Fruit fly (Drosophila melanogaster) whole organism, embryonic: ENCODE measurements around the gene dmrt11E.
A peak's percentile ranks its signal among the peaks of the same experiment; 100 is the strongest.

Experiments used
- Antp ChIP-seq: fragments of 200-800 bp; sonication (Bioruptor generic); optimal IDR thresholded peaks from 3 replicates; lab custom pipeline; 2016; ENCODE audit warnings: missing biosample characterization, missing genetic modification characterization
- Bdp1 ChIP-seq: fragments of 200-800 bp; sonication (Bioruptor generic); optimal IDR thresholded peaks from 3 replicates; lab custom pipeline; 2016; ENCODE audit warnings: missing biosample characterization, missing genetic modification characterization
- BtbVII ChIP-seq: fragments of 200-800 bp; sonication (Bioruptor generic); optimal IDR thresholded peaks from 3 replicates; lab custom pipeline; 2017; ENCODE audit warnings: missing biosample characterization, mild to moderate bottlenecking, missing genetic modification characterization
- CG10209 ChIP-seq: fragments of 200-800 bp; sonication (Bioruptor generic); optimal IDR thresholded peaks from 3 replicates; lab custom pipeline; 2017; ENCODE audit warnings: missing biosample characterization, mild to moderate bottlenecking, missing genetic modification characterization, missing genetic modification reagents
- CG12155 ChIP-seq: fragments of 200-800 bp; sonication (Bioruptor generic); optimal IDR thresholded peaks from 3 replicates; lab custom pipeline; 2016; ENCODE audit warnings: missing biosample characterization, missing genetic modification characterization
- CG13123 ChIP-seq: fragments of 200-800 bp; sonication (Bioruptor generic); optimal IDR thresholded peaks from 2 replicates; lab custom pipeline; 2016; ENCODE audit warnings: missing biosample characterization, missing genetic modification characterization
- CG17361 ChIP-seq: fragments of 200-800 bp; sonication (Bioruptor generic); IDR thresholded peaks from 3 replicates; pipeline ENCODE4 v1.3.6; 2022; ENCODE audit warnings: missing biosample characterization, missing genetic modification characterization
- CG2712 ChIP-seq: fragments of 200-800 bp; optimal IDR thresholded peaks from 3 replicates; lab custom pipeline; 2019; ENCODE audit warnings: missing biosample characterization, mild to moderate bottlenecking, missing genetic modification characterization, moderate library complexity
- CG30403 ChIP-seq: fragments of 200-800 bp; sonication (Bioruptor generic); optimal IDR thresholded peaks from 3 replicates; lab custom pipeline; 2016; ENCODE audit warnings: missing biosample characterization, missing genetic modification characterization
- CG33557 ChIP-seq: fragments of 200-800 bp; sonication (Bioruptor generic); optimal IDR thresholded peaks from 2 replicates; lab custom pipeline; 2019; ENCODE audit warnings: missing biosample characterization, mild to moderate bottlenecking, missing genetic modification characterization, moderate library complexity
- CG34224 ChIP-seq: fragments of 200-800 bp; sonication (Bioruptor generic); IDR thresholded peaks from 3 replicates; pipeline ENCODE4 v1.3.6; 2022; ENCODE audit warnings: missing biosample characterization, missing genetic modification characterization; ENCODE audit not compliant: partially characterized antibody
- CG5245 ChIP-seq: fragments of 200-800 bp; sonication (Bioruptor generic); optimal IDR thresholded peaks from 3 replicates; lab custom pipeline; 2016; ENCODE audit warnings: missing biosample characterization, missing genetic modification characterization
- CG6683 ChIP-seq: fragments of 200-800 bp; sonication (Bioruptor generic); optimal IDR thresholded peaks from 2 replicates; lab custom pipeline; 2017; ENCODE audit warnings: missing biosample characterization, mild to moderate bottlenecking, missing genetic modification characterization, missing genetic modification reagents
- CG8765 ChIP-seq: fragments of 200-800 bp; sonication (Bioruptor generic); IDR thresholded peaks from 2 replicates; pipeline ENCODE4 v1.3.6; 2022; ENCODE audit warnings: missing biosample characterization, missing genetic modification characterization
- CG8924 ChIP-seq: fragments of 200-800 bp; optimal IDR thresholded peaks from 3 replicates; lab custom pipeline; 2019; ENCODE audit warnings: missing biosample characterization, mild to moderate bottlenecking, missing genetic modification characterization, moderate library complexity
- CG9215 ChIP-seq: fragments of 200-800 bp; sonication (Bioruptor generic); IDR thresholded peaks from 2 replicates; pipeline ENCODE4 v1.3.6; 2022; ENCODE audit warnings: missing biosample characterization, missing genetic modification characterization
- Elba2 ChIP-seq: fragments of 200-800 bp; sonication (Bioruptor generic); optimal IDR thresholded peaks from 3 replicates; lab custom pipeline; 2016; ENCODE audit warnings: missing biosample characterization, missing genetic modification characterization
- Ets97D ChIP-seq: fragments of 200-800 bp; sonication (Bioruptor generic); optimal IDR thresholded peaks from 3 replicates; lab custom pipeline; 2016; ENCODE audit warnings: missing biosample characterization, missing genetic modification characterization
- Hr78 ChIP-seq, 2 experiments: fragments of 200-800 bp in 1 of 2; fragments of >200 bp in 1 of 2; sonication (Bioruptor generic) in 1 of 2; optimal IDR thresholded peaks; 2 replicates each; lab custom pipeline; 2017 to 2019; ENCODE audit warnings: missing biosample characterization in 2 of 2, missing genetic modification characterization in 2 of 2, mild to moderate bottlenecking in 1 of 2, moderate library complexity in 1 of 2
- NC2β ChIP-seq: fragments of 200-800 bp; sonication (Bioruptor generic); optimal IDR thresholded peaks from 2 replicates; lab custom pipeline; 2016; ENCODE audit warnings: missing biosample characterization, missing genetic modification characterization
- Nf-YA ChIP-seq: fragments of 200-800 bp; sonication (Bioruptor generic); IDR thresholded peaks from 2 replicates; pipeline ENCODE4 v1.3.6; 2022; ENCODE audit warnings: missing biosample characterization, missing genetic modification characterization
- Six4 ChIP-seq: fragments of 200-800 bp; sonication (Bioruptor generic); optimal IDR thresholded peaks from 2 replicates; lab custom pipeline; 2016; ENCODE audit warnings: missing biosample characterization, missing genetic modification characterization
- Sry-δ ChIP-seq: fragments of 200-800 bp; sonication (Bioruptor generic); optimal IDR thresholded peaks from 2 replicates; lab custom pipeline; 2016; ENCODE audit warnings: missing biosample characterization, missing genetic modification characterization
- TFAM ChIP-seq: fragments of 200-800 bp; sonication (Bioruptor generic); optimal IDR thresholded peaks from 2 replicates; lab custom pipeline; 2017; ENCODE audit warnings: missing biosample characterization, missing genetic modification characterization, inconsistent platforms
- Taf1 ChIP-seq: fragments of 200-800 bp; sonication (Bioruptor generic); IDR thresholded peaks from 2 replicates; pipeline ENCODE4 v1.3.6; 2022; ENCODE audit warnings: missing biosample characterization, missing genetic modification characterization
- amos ChIP-seq: fragments of 200-800 bp; sonication (Bioruptor generic); IDR thresholded peaks from 2 replicates; pipeline ENCODE4 v1.3.6; 2022; ENCODE audit warnings: missing biosample characterization, missing genetic modification characterization; ENCODE audit not compliant: partially characterized antibody
- az2 ChIP-seq: fragments of 200-800 bp; sonication (Bioruptor generic); optimal IDR thresholded peaks from 3 replicates; lab custom pipeline; 2016; ENCODE audit warnings: missing biosample characterization, missing genetic modification characterization
- bbx ChIP-seq: fragments of 200-800 bp; sonication (Bioruptor generic); IDR thresholded peaks from 2 replicates; pipeline ENCODE4 v1.3.6; 2022; ENCODE audit warnings: missing biosample characterization, missing genetic modification characterization; ENCODE audit not compliant: partially characterized antibody
- bcd ChIP-seq: fragments of 200-800 bp; sonication (Bioruptor generic); optimal IDR thresholded peaks from 2 replicates; lab custom pipeline; 2017; ENCODE audit warnings: missing biosample characterization, mild to moderate bottlenecking, missing genetic modification characterization
- bowl ChIP-seq: fragments of 200-800 bp; sonication (Bioruptor generic); IDR thresholded peaks from 2 replicates; pipeline ENCODE4 v1.3.6; 2022; ENCODE audit warnings: missing biosample characterization, missing genetic modification characterization
- br ChIP-seq: fragments of >200 bp; optimal IDR thresholded peaks from 2 replicates; lab custom pipeline; 2017
- caup ChIP-seq: fragments of 200-800 bp; sonication (Bioruptor generic); optimal IDR thresholded peaks from 3 replicates; lab custom pipeline; 2017; ENCODE audit warnings: missing biosample characterization, mild to moderate bottlenecking, missing genetic modification characterization, moderate library complexity; ENCODE audit not compliant: severe bottlenecking
- chn ChIP-seq: fragments of 200-800 bp; sonication (Bioruptor generic); optimal IDR thresholded peaks from 2 replicates; lab custom pipeline; 2016; ENCODE audit warnings: missing biosample characterization, missing genetic modification characterization
- fu2 ChIP-seq: fragments of 200-800 bp; sonication (Bioruptor generic); optimal IDR thresholded peaks from 2 replicates; lab custom pipeline; 2016; ENCODE audit warnings: missing biosample characterization, missing genetic modification characterization
- gcm2 ChIP-seq: fragments of 200-800 bp; sonication (Bioruptor generic); optimal IDR thresholded peaks from 2 replicates; lab custom pipeline; 2016; ENCODE audit warnings: missing biosample characterization, missing genetic modification characterization
- gro ChIP-seq: fragments of 200-800 bp; sonication (Bioruptor generic); optimal IDR thresholded peaks from 2 replicates; lab custom pipeline; 2016; ENCODE audit warnings: missing biosample characterization, missing genetic modification characterization
- insv ChIP-seq, 2 experiments: fragments of 200-800 bp; sonication (Bioruptor generic); optimal IDR thresholded peaks; 3 replicates each; lab custom pipeline; 2016 to 2018; ENCODE audit warnings: missing biosample characterization in 2 of 2, missing genetic modification characterization in 2 of 2
- knrl ChIP-seq: fragments of 200-800 bp; sonication (Bioruptor generic); IDR thresholded peaks from 3 replicates; pipeline ENCODE4 v1.3.6; 2022; ENCODE audit warnings: missing biosample characterization, missing genetic modification characterization; ENCODE audit not compliant: partially characterized antibody
- lbe ChIP-seq: fragments of 200-800 bp; sonication (Bioruptor generic); optimal IDR thresholded peaks from 2 replicates; lab custom pipeline; 2016; ENCODE audit warnings: missing biosample characterization, mild to moderate bottlenecking, missing genetic modification characterization
- lola ChIP-seq, 3 experiments: fragments of >200 bp in 2 of 3; fragments of 200-800 bp in 1 of 3; sonication (Bioruptor generic) in 1 of 3; optimal IDR thresholded peaks; 2 replicates each; lab custom pipeline; 2017 to 2019; ENCODE audit warnings: missing biosample characterization in 3 of 3, missing genetic modification characterization in 3 of 3, mild to moderate bottlenecking in 1 of 3, moderate library complexity in 1 of 3
- odd ChIP-seq: fragments of 200-800 bp; sonication (Bioruptor generic); optimal IDR thresholded peaks from 2 replicates; lab custom pipeline; 2017; ENCODE audit warnings: missing biosample characterization, mild to moderate bottlenecking, missing genetic modification characterization
- pb ChIP-seq: fragments of 200-800 bp; sonication (Bioruptor generic); optimal IDR thresholded peaks from 3 replicates; lab custom pipeline; 2016; ENCODE audit warnings: missing biosample characterization, missing genetic modification characterization
- prd ChIP-seq, 3 experiments: fragments of >200 bp in 2 of 3; fragments of 200-800 bp in 1 of 3; sonication (Bioruptor generic) in 1 of 3; optimal IDR thresholded peaks in 2 of 3; IDR thresholded peaks in 1 of 3; 2 replicates in 2 of 3; 3 replicates in 1 of 3; pipeline versions ENCODE4 v1.3.6 to Lab custom; 2017 to 2022; ENCODE audit warnings: missing biosample characterization in 1 of 3, missing genetic modification characterization in 1 of 3
- pum ChIP-seq: fragments of 200-800 bp; sonication (Bioruptor generic); optimal IDR thresholded peaks from 2 replicates; lab custom pipeline; 2016; ENCODE audit warnings: missing biosample characterization, missing genetic modification characterization
- tio ChIP-seq: fragments of 200-800 bp; sonication (Bioruptor generic); optimal IDR thresholded peaks from 2 replicates; lab custom pipeline; 2017; ENCODE audit warnings: missing biosample characterization, missing genetic modification characterization, inconsistent platforms
- unc-4 ChIP-seq: fragments of 200-800 bp; sonication (Bioruptor generic); IDR thresholded peaks from 2 replicates; pipeline ENCODE4 v1.3.6; 2022; ENCODE audit warnings: missing biosample characterization, missing genetic modification characterization; ENCODE audit not compliant: partially characterized antibody
- unpg ChIP-seq: fragments of 200-800 bp; sonication (Bioruptor generic); optimal IDR thresholded peaks from 3 replicates; lab custom pipeline; 2018; ENCODE audit warnings: missing biosample characterization, mild to moderate bottlenecking, missing genetic modification characterization, moderate library complexity
- usp ChIP-seq: fragments of >200 bp; optimal IDR thresholded peaks from 2 replicates; lab custom pipeline; 2017; ENCODE audit warnings: missing biosample characterization, missing genetic modification characterization
- wor ChIP-seq: fragments of 200-800 bp; sonication (Bioruptor generic); IDR thresholded peaks from 2 replicates; pipeline ENCODE4 v1.3.6; 2022; ENCODE audit warnings: missing biosample characterization, missing genetic modification characterization

The dmrt11E gene

DNA sequence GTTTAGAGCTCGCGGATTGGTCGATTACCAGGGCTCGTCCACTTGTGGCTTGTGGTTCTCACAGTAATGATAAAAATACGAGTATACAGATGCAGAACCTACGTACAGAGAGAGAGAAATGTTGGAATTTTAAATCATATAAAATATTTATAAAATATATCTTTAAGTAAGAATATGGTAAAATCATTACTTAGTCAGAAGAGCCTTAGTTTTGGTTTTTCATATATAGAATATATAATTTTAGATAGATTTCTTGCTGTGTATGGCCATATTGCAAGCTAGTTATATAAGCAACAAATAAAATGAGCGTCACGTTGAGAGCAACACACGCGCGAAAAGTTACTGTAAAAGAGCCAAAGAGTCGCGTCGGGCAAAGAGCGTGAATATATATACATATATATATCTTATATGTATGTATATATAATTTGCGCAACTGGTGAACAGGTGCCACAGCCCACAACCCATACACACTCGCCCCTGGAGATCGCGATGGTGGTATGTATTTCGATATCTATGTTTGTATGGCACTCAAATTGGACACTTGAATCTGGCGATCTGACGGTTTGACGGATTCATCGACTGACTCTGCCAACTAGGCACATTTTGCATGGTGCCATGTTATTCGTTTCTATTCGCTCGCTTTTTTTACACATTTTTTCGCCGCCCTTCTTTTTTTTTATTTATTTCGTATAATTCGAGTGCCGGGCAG lies 22.6 kb downstream of the dmrt11E start:
- TF ChIP-seq CG8924 (tag; lab: Kevin White, UChicago), result peak; percentile 80
- TF ChIP-seq Elba2, result no peak
- TF ChIP-seq amos (GFP tag; lab: Robert Waterston, UW), result no peak
- no peak for TF ChIP-seq NC2β
- TF ChIP-seq CG9215 (GFP tag; lab: Robert Waterston, UW), result peak; percentile 50
- no peak for TF ChIP-seq pum (GFP tag; lab: Kevin White, UChicago)
- TF ChIP-seq unpg (GFP tag; lab: Kevin White, UChicago), result peak; percentile 70
- TF ChIP-seq lbe, result peak; percentile 43
- TF ChIP-seq chn (GFP tag; lab: Kevin White, UChicago), result no peak
- TF ChIP-seq pb (GFP tag; lab: Kevin White, UChicago), result no peak
- TF ChIP-seq CG10209 (GFP tag; lab: Kevin White, UChicago), result peak; percentile 61
- TF ChIP-seq az2 (GFP tag; lab: Kevin White, UChicago), result no peak
- no peak for TF ChIP-seq CG33557 (GFP tag; lab: Kevin White, UChicago)
- TF ChIP-seq Ets97D, result no peak
- peak; percentile 43 for TF ChIP-seq CG12155 (GFP tag; lab: Kevin White, UChicago)
- TF ChIP-seq bbx (GFP tag; lab: Robert Waterston, UW), result no peak
- TF ChIP-seq CG17361 (GFP tag; lab: Robert Waterston, UW), result peak; percentile 51
- TF ChIP-seq unc-4 (GFP tag; lab: Robert Waterston, UW), result no peak
- no peak for TF ChIP-seq TFAM (GFP tag; lab: Kevin White, UChicago)
- TF ChIP-seq BtbVII (GFP tag; lab: Kevin White, UChicago), result peak; percentile 81
- TF ChIP-seq bcd (GFP tag; lab: Kevin White, UChicago), result peak; percentile 64
- no peak for TF ChIP-seq wor (GFP tag; lab: Robert Waterston, UW)
- no peak for TF ChIP-seq prd (optimal IDR thresholded peaks at IDR 0.05; lab: Kevin White, UChicago)
- TF ChIP-seq prd (GFP tag; IDR thresholded peaks at IDR 0.05; lab: Robert Waterston, UW), result peak; percentile 72; the same call in 2 of the 3 replicates
- no peak for TF ChIP-seq tio (GFP tag; lab: Kevin White, UChicago)
- peak; percentile 71 for TF ChIP-seq CG2712 (tag; lab: Kevin White, UChicago)
- TF ChIP-seq CG8765 (GFP tag; lab: Robert Waterston, UW), result no peak; the same call in 1 of the 2 replicates
- no peak for TF ChIP-seq gcm2 (GFP tag; lab: Kevin White, UChicago)
- TF ChIP-seq Taf1 (GFP tag; lab: Robert Waterston, UW), result peak; percentile 50
- TF ChIP-seq knrl (GFP tag; lab: Robert Waterston, UW), result no peak
- no peak for TF ChIP-seq lola (GFP tag; optimal IDR thresholded peaks at IDR 0.05; lab: Kevin White, UChicago)
- TF ChIP-seq usp (GFP tag; lab: Kevin White, UChicago), result no peak
- peak; percentile 49 for TF ChIP-seq CG6683 (GFP tag; lab: Kevin White, UChicago)
- no peak for TF ChIP-seq Bdp1 (GFP tag; lab: Kevin White, UChicago)
- TF ChIP-seq Antp (GFP tag; lab: Kevin White, UChicago), result no peak
- no peak for TF ChIP-seq fu2
- TF ChIP-seq CG34224 (GFP tag; lab: Robert Waterston, UW), result no peak
- TF ChIP-seq CG30403 (GFP tag; lab: Kevin White, UChicago), result peak; percentile 47
- TF ChIP-seq br (lab: Kevin White, UChicago), result no peak
- no peak for TF ChIP-seq Six4 (GFP tag; lab: Kevin White, UChicago)
- TF ChIP-seq Hr78 (GFP tag; optimal IDR thresholded peaks at IDR 0.05; lab: Kevin White, UChicago), result no peak
- TF ChIP-seq Nf-YA, result peak; percentile 57; the same call in 1 of the 2 replicates
- no peak for TF ChIP-seq insv (GFP tag; optimal IDR thresholded peaks at IDR 0.05; lab: Kevin White, UChicago)
- no peak for TF ChIP-seq gro (GFP tag; lab: Kevin White, UChicago)
- no peak for TF ChIP-seq CG5245 (GFP tag; lab: Kevin White, UChicago)
- no peak for TF ChIP-seq CG13123 (GFP tag; lab: Kevin White, UChicago)
- TF ChIP-seq Sry-δ (GFP tag; lab: Kevin White, UChicago), result no peak
- TF ChIP-seq odd (GFP tag; lab: Kevin White, UChicago), result peak; percentile 31
- TF ChIP-seq caup (GFP tag; lab: Kevin White, UChicago), result peak; percentile 74
- TF ChIP-seq bowl, result no peak
